Fruit fly (Drosophila melanogaster) whole organism, prepupa: ENCODE data around the gene CG4911.

Experiments used
- Blimp-1 ChIP-seq: fragments of 200-800 bp; sonication (Bioruptor generic); optimal IDR thresholded peaks from 3 replicates; lab custom pipeline; 2017; ENCODE audit warnings: missing biosample characterization, missing genetic modification characterization, mild to moderate bottlenecking, moderate library complexity, missing genetic modification reagents
- CG10631 ChIP-seq: fragments of 200-800 bp; sonication (Bioruptor generic); optimal IDR thresholded peaks from 2 replicates; lab custom pipeline; 2016; ENCODE audit warnings: missing biosample characterization, missing genetic modification characterization
- CG11762 ChIP-seq: fragments of 200-800 bp; sonication (Bioruptor generic); optimal IDR thresholded peaks from 3 replicates; lab custom pipeline; 2016; ENCODE audit warnings: missing biosample characterization, missing genetic modification characterization; ENCODE audit not compliant: insufficient read depth
- CG11902 ChIP-seq: fragments of 200-800 bp; sonication (Bioruptor generic); optimal IDR thresholded peaks from 3 replicates; lab custom pipeline; 2016; ENCODE audit warnings: missing biosample characterization, missing genetic modification characterization
- CG15336 ChIP-seq: fragments of 200-800 bp; sonication (Bioruptor generic); IDR thresholded peaks from 2 replicates; pipeline ENCODE4 v1.3.6; 2022; ENCODE audit warnings: missing biosample characterization, missing genetic modification characterization
- CG1621 ChIP-seq: fragments of 200-800 bp; sonication (Bioruptor generic); optimal IDR thresholded peaks from 3 replicates; lab custom pipeline; 2018; ENCODE audit warnings: missing biosample characterization, mild to moderate bottlenecking, missing genetic modification characterization
- CG3032 ChIP-seq: fragments of 200-800 bp; optimal IDR thresholded peaks from 2 replicates; lab custom pipeline; 2019; ENCODE audit warnings: missing biosample characterization, mild to moderate bottlenecking, missing genetic modification characterization, moderate library complexity
- CG31627 ChIP-seq: fragments of 200-800 bp; sonication (Bioruptor generic); optimal IDR thresholded peaks from 3 replicates; lab custom pipeline; 2016; ENCODE audit warnings: missing biosample characterization, missing genetic modification characterization
- CG32006 ChIP-seq: fragments of 200-800 bp; sonication (Bioruptor generic); optimal IDR thresholded peaks from 3 replicates; lab custom pipeline; 2017; ENCODE audit warnings: missing biosample characterization, mild to moderate bottlenecking, missing genetic modification characterization
- CG34406 ChIP-seq: fragments of 200-800 bp; sonication (Bioruptor generic); optimal IDR thresholded peaks from 3 replicates; lab custom pipeline; 2016; ENCODE audit warnings: missing biosample characterization, missing genetic modification characterization
- CG3919 ChIP-seq: fragments of 200-800 bp; sonication (Bioruptor generic); optimal IDR thresholded peaks from 3 replicates; lab custom pipeline; 2016; ENCODE audit warnings: missing biosample characterization, missing genetic modification characterization
- CG4318 ChIP-seq: fragments of 200-800 bp; sonication (Bioruptor generic); optimal IDR thresholded peaks from 3 replicates; lab custom pipeline; 2017; ENCODE audit warnings: missing biosample characterization, mild to moderate bottlenecking, missing genetic modification characterization
- CG6163 ChIP-seq: fragments of 200-800 bp; sonication (Bioruptor generic); IDR thresholded peaks from 3 replicates; pipeline ENCODE4 v1.3.6; 2022; ENCODE audit warnings: missing biosample characterization, missing genetic modification characterization
- CG6276 ChIP-seq: fragments of 200-800 bp; sonication (Bioruptor generic); optimal IDR thresholded peaks from 2 replicates; lab custom pipeline; 2017; ENCODE audit warnings: missing biosample characterization, mild to moderate bottlenecking, missing genetic modification characterization
- CG6792 ChIP-seq: fragments of 200-800 bp; sonication (Bioruptor generic); optimal IDR thresholded peaks from 3 replicates; lab custom pipeline; 2016; ENCODE audit warnings: missing biosample characterization, missing genetic modification characterization
- CG6808 ChIP-seq: fragments of 200-800 bp; sonication (Bioruptor generic); optimal IDR thresholded peaks from 3 replicates; lab custom pipeline; 2017; ENCODE audit warnings: missing biosample characterization, missing genetic modification characterization, mild to moderate bottlenecking, moderate library complexity, missing genetic modification reagents
- CG6854 ChIP-seq: fragments of 200-800 bp; sonication (Bioruptor generic); optimal IDR thresholded peaks from 2 replicates; lab custom pipeline; 2017; ENCODE audit warnings: missing biosample characterization, mild to moderate bottlenecking, missing genetic modification characterization
- CG7368 ChIP-seq: fragments of 200-800 bp; sonication (Bioruptor generic); optimal IDR thresholded peaks from 3 replicates; lab custom pipeline; 2016; ENCODE audit warnings: missing biosample characterization, missing genetic modification characterization
- CG8319 ChIP-seq: fragments of 200-800 bp; sonication (Bioruptor generic); optimal IDR thresholded peaks from 3 replicates; lab custom pipeline; 2016; ENCODE audit warnings: missing biosample characterization, missing genetic modification characterization
- Eip78C ChIP-seq: fragments of 200-800 bp; sonication (Bioruptor generic); peaks from one replicate; lab custom pipeline; 2016; ENCODE audit warnings: missing biosample characterization, missing genetic modification characterization
- Eip93F ChIP-seq: fragments of 200-800 bp; sonication (Bioruptor generic); optimal IDR thresholded peaks from 2 replicates; lab custom pipeline; 2016; ENCODE audit warnings: missing biosample characterization, mild to moderate bottlenecking, missing genetic modification characterization
- Ets21C ChIP-seq: fragments of 200-800 bp; sonication (Bioruptor generic); optimal IDR thresholded peaks from 3 replicates; lab custom pipeline; 2016; ENCODE audit warnings: missing biosample characterization, missing genetic modification characterization
- Ets96B ChIP-seq: fragments of 200-800 bp; optimal IDR thresholded peaks from 2 replicates; lab custom pipeline; 2019; ENCODE audit warnings: missing biosample characterization, mild to moderate bottlenecking, missing genetic modification characterization, moderate library complexity
- Gug ChIP-seq: fragments of 200-800 bp; sonication (Bioruptor generic); IDR thresholded peaks from 2 replicates; pipeline ENCODE4 v1.3.6; 2022; ENCODE audit warnings: missing biosample characterization, missing genetic modification characterization
- Hr38 ChIP-seq: sonication (Bioruptor generic); optimal IDR thresholded peaks from 2 replicates; lab custom pipeline; 2016; ENCODE audit warnings: missing biosample characterization, missing genetic modification characterization
- Hr39 ChIP-seq: fragments of 200-800 bp; sonication (Bioruptor generic); optimal IDR thresholded peaks from 2 replicates; lab custom pipeline; 2016; ENCODE audit warnings: missing biosample characterization, missing genetic modification characterization
- Hr4 ChIP-seq: fragments of 200-800 bp; sonication (Bioruptor generic); optimal IDR thresholded peaks from 3 replicates; lab custom pipeline; 2016; ENCODE audit warnings: missing biosample characterization, missing genetic modification characterization
- Lpt ChIP-seq: fragments of 200-800 bp; sonication (Bioruptor generic); optimal IDR thresholded peaks from 3 replicates; lab custom pipeline; 2016; ENCODE audit warnings: missing biosample characterization, missing genetic modification characterization
- Met ChIP-seq: fragments of 200-800 bp; sonication (Bioruptor generic); optimal IDR thresholded peaks from 3 replicates; lab custom pipeline; 2016; ENCODE audit warnings: missing biosample characterization, missing genetic modification characterization
- Smox ChIP-seq: fragments of 200-800 bp; sonication (Bioruptor generic); optimal IDR thresholded peaks from 3 replicates; lab custom pipeline; 2016; ENCODE audit warnings: missing biosample characterization, missing genetic modification characterization
- Sox102F ChIP-seq: fragments of 200-800 bp; sonication (Bioruptor generic); optimal IDR thresholded peaks from 2 replicates; lab custom pipeline; 2016; ENCODE audit warnings: missing biosample characterization, mild to moderate bottlenecking, missing genetic modification characterization
- achi ChIP-seq: fragments of 200-800 bp; sonication (Bioruptor generic); optimal IDR thresholded peaks from 3 replicates; lab custom pipeline; 2016; ENCODE audit warnings: missing biosample characterization, missing genetic modification characterization
- acj6 ChIP-seq: fragments of 200-800 bp; sonication (Bioruptor generic); optimal IDR thresholded peaks from 3 replicates; lab custom pipeline; 2016; ENCODE audit warnings: missing biosample characterization, missing genetic modification characterization
- dac ChIP-seq: fragments of 200-800 bp; sonication (Bioruptor generic); optimal IDR thresholded peaks from 2 replicates; lab custom pipeline; 2017; ENCODE audit warnings: missing biosample characterization, mild to moderate bottlenecking, missing genetic modification characterization
- dsx ChIP-seq: fragments of 200-800 bp; optimal IDR thresholded peaks from 3 replicates; lab custom pipeline; 2019; ENCODE audit warnings: missing biosample characterization, mild to moderate bottlenecking, missing genetic modification characterization, moderate library complexity; ENCODE audit not compliant: poor library complexity, severe bottlenecking
- eg ChIP-seq: fragments of 200-800 bp; sonication (Bioruptor generic); IDR thresholded peaks from 3 replicates; pipeline ENCODE4 v1.3.6; 2022; ENCODE audit warnings: missing biosample characterization, missing genetic modification characterization
- esn ChIP-seq: fragments of 200-800 bp; sonication (Bioruptor generic); optimal IDR thresholded peaks from 2 replicates; lab custom pipeline; 2016; ENCODE audit warnings: missing biosample characterization, mild to moderate bottlenecking, missing genetic modification characterization, moderate library complexity
- fd59A ChIP-seq: fragments of 200-800 bp; sonication (Bioruptor generic); optimal IDR thresholded peaks from 2 replicates; lab custom pipeline; 2017; ENCODE audit warnings: missing biosample characterization, mild to moderate bottlenecking, missing genetic modification characterization, missing genetic modification reagents
- fd85E ChIP-seq: fragments of 200-800 bp; sonication (Bioruptor generic); optimal IDR thresholded peaks from 3 replicates; lab custom pipeline; 2016; ENCODE audit warnings: missing biosample characterization, missing genetic modification characterization
- fkh ChIP-seq: fragments of 200-800 bp; sonication (Bioruptor generic); optimal IDR thresholded peaks from 3 replicates; lab custom pipeline; 2017; ENCODE audit warnings: missing biosample characterization, mild to moderate bottlenecking, missing genetic modification characterization, moderate library complexity
- lz ChIP-seq: fragments of 200-800 bp; sonication (Bioruptor generic); optimal IDR thresholded peaks from 3 replicates; lab custom pipeline; 2016; ENCODE audit warnings: missing biosample characterization, missing genetic modification characterization
- net ChIP-seq: fragments of 200-800 bp; sonication (Bioruptor generic); optimal IDR thresholded peaks from 3 replicates; lab custom pipeline; 2016; ENCODE audit warnings: missing biosample characterization, missing genetic modification characterization
- pdm3 ChIP-seq: fragments of 200-800 bp; sonication (Bioruptor generic); optimal IDR thresholded peaks from 3 replicates; lab custom pipeline; 2016; ENCODE audit warnings: missing biosample characterization, missing genetic modification characterization
- salr ChIP-seq, 2 experiments: fragments of 200-800 bp; sonication (Bioruptor generic); optimal IDR thresholded peaks; 3 replicates each; lab custom pipeline; 2016 to 2018; ENCODE audit warnings: missing biosample characterization in 2 of 2, missing genetic modification characterization in 2 of 2, mild to moderate bottlenecking in 1 of 2
- spab ChIP-seq: fragments of 200-800 bp; sonication (Bioruptor generic); optimal IDR thresholded peaks from 2 replicates; lab custom pipeline; 2017; ENCODE audit warnings: missing biosample characterization, mild to moderate bottlenecking, missing genetic modification characterization, missing genetic modification reagents
- svp ChIP-seq: fragments of 200-800 bp; sonication (Bioruptor generic); peaks from one replicate; lab custom pipeline; 2016; ENCODE audit warnings: missing biosample characterization, missing genetic modification characterization
- topi ChIP-seq: fragments of 200-800 bp; sonication (Bioruptor generic); optimal IDR thresholded peaks from 3 replicates; lab custom pipeline; 2016; ENCODE audit warnings: missing biosample characterization, missing genetic modification characterization
- vri ChIP-seq: fragments of 200-800 bp; sonication (Bioruptor generic); optimal IDR thresholded peaks from 3 replicates; lab custom pipeline; 2016; ENCODE audit warnings: missing biosample characterization, mild to moderate bottlenecking, missing genetic modification characterization

The CG4911 gene

DNA sequence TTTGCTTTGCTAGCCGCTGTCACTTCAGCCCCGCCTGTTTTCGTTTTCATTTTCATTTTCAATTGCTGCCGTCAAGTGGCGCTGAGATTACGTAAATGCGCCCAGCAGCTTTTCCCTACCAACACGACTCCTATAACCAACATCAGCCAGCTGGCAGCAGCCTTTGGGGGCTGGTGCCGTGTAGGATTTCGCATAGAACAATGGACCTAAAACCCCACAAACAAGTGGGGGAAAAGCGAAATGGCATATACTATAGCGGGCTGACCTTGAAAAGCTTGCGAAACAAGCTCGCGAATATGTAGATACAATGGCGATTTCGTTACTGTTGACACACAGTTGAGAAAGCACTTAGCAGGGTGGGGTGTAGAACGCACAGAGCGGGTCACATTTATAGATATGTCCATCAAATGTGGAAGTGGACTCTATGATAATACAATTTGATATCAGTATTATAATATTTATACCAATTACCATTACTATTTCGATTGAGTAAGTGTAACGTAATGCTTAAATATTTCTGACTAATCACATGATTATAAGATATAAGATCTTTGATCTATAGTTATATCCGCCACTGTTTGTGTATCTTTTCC, 12.8 kb downstream of the CG4911 start (continued):
- peak; percentile 5 for TF ChIP-seq Hr4 (GFP tag; lab: Kevin White, UChicago)
- no peak for TF ChIP-seq Gug
- TF ChIP-seq eg (GFP tag; lab: Robert Waterston, UW): peak; percentile 10; the same call in 1 of the 3 replicates
- TF ChIP-seq Met (GFP tag; lab: Kevin White, UChicago): no peak
- no peak for TF ChIP-seq CG11902 (GFP tag; lab: Kevin White, UChicago)
- no peak for TF ChIP-seq CG6792
- TF ChIP-seq salr (GFP tag; optimal IDR thresholded peaks at IDR 0.05; lab: Kevin White, UChicago): no peak
- no peak for TF ChIP-seq CG6276 (GFP tag; lab: Kevin White, UChicago)
- TF ChIP-seq CG1621 (tag; lab: Kevin White, UChicago): peak; percentile 2
- no peak for TF ChIP-seq Blimp-1
- no peak for TF ChIP-seq Eip93F (GFP tag; lab: Kevin White, UChicago)
- no peak for TF ChIP-seq spab
- TF ChIP-seq Hr38 (GFP tag; lab: Kevin White, UChicago): no peak
- no peak for TF ChIP-seq CG11762 (GFP tag; lab: Kevin White, UChicago)
- no peak for TF ChIP-seq Ets21C (GFP tag; lab: Kevin White, UChicago)
- no peak for TF ChIP-seq fd85E
- TF ChIP-seq CG10631 (GFP tag; lab: Kevin White, UChicago): no peak
- TF ChIP-seq CG15336 (GFP tag; lab: Robert Waterston, UW): peak; percentile 32; the same call in 1 of the 2 replicates
- TF ChIP-seq achi (GFP tag; lab: Kevin White, UChicago): peak; percentile 5
- TF ChIP-seq Ets96B (tag; lab: Kevin White, UChicago): peak; percentile 26
- TF ChIP-seq Hr39 (GFP tag; lab: Kevin White, UChicago): no peak
- TF ChIP-seq CG31627 (GFP tag; lab: Kevin White, UChicago): no peak
- peak; percentile 31 for TF ChIP-seq Eip78C (GFP tag; lab: Kevin White, UChicago)
- no peak for TF ChIP-seq net (GFP tag; lab: Kevin White, UChicago)
- no peak for TF ChIP-seq CG8319 (GFP tag; lab: Kevin White, UChicago)
- TF ChIP-seq topi (GFP tag; lab: Kevin White, UChicago): no peak
- no peak for TF ChIP-seq lz (GFP tag; lab: Kevin White, UChicago)
- TF ChIP-seq Sox102F (GFP tag; lab: Kevin White, UChicago): no peak
- no peak for TF ChIP-seq CG7368 (GFP tag; lab: Kevin White, UChicago)
- TF ChIP-seq vri (GFP tag; lab: Kevin White, UChicago): peak; percentile 76
- TF ChIP-seq CG4318 (GFP tag; lab: Kevin White, UChicago): no peak
- TF ChIP-seq fkh (GFP tag; lab: Kevin White, UChicago): peak; percentile 15
- TF ChIP-seq CG32006 (GFP tag; lab: Kevin White, UChicago): no peak
- no peak for TF ChIP-seq CG3032 (tag; lab: Kevin White, UChicago)
- TF ChIP-seq CG3919 (GFP tag; lab: Kevin White, UChicago): no peak
- no peak for TF ChIP-seq Smox (GFP tag; lab: Kevin White, UChicago)
- TF ChIP-seq dac (GFP tag; lab: Kevin White, UChicago): no peak
- TF ChIP-seq svp: no peak
- no peak for TF ChIP-seq pdm3 (GFP tag; lab: Kevin White, UChicago)
- TF ChIP-seq, all 60 proteins: peak for 17

DNA sequence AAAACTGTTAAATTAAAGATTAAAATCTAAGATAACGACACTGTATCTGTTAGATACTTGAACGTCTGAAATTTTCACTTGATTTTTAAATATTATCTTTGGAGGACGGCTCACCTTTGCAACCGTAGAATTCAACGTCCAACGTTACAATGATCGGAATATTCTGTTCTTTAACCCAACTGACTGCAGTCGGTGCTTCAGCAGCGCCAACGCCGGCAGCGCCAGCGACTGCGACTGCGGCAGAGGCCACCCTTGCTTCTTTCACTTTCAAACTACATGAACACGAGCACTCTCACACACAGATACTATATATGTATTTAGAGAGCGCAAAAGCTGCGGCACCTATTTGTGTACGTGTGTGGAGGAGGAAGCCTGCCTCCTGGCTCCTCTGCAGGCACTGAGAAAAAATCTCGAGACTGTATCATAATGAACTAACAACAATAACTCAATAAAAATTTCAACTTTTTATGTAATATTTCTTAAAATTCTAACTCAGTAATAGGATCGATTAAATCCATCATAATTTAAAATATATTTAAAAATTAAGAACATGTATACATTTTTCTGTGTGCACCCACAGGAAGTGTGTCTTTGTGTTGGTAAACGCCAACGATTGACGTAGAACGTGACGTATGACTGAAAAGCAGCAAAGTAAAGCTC, 15.0 kb downstream of the CG4911 start:
- TF ChIP-seq Ets96B (tag; lab: Kevin White, UChicago): peak; percentile 98
- peak; percentile 95 for TF ChIP-seq CG6808 (GFP tag; lab: Kevin White, UChicago)
- TF ChIP-seq CG34406 (GFP tag; lab: Kevin White, UChicago): peak; percentile 97
- peak; percentile 98 for TF ChIP-seq acj6 (GFP tag; lab: Kevin White, UChicago)
- TF ChIP-seq esn (GFP tag; lab: Kevin White, UChicago): peak; percentile 98
- peak; percentile 95 for TF ChIP-seq net (GFP tag; lab: Kevin White, UChicago)
- peak; percentile 95 for TF ChIP-seq Hr4 (GFP tag; lab: Kevin White, UChicago)
- TF ChIP-seq CG6163: peak; percentile 98
- peak; percentile 96 for TF ChIP-seq Met (GFP tag; lab: Kevin White, UChicago)
- peak; percentile 97 for TF ChIP-seq fd59A (GFP tag; lab: Kevin White, UChicago)
- peak; percentile 96 for TF ChIP-seq Gug
- TF ChIP-seq Lpt (GFP tag; lab: Kevin White, UChicago): peak; percentile 96
- peak; percentile 95 for TF ChIP-seq lz (GFP tag; lab: Kevin White, UChicago)
- peak; percentile 92 for TF ChIP-seq CG11902 (GFP tag; lab: Kevin White, UChicago)
- peak; percentile 95 for TF ChIP-seq pdm3 (GFP tag; lab: Kevin White, UChicago)
- peak; percentile 97 for TF ChIP-seq CG6792
- peak; percentile 93 for TF ChIP-seq CG6854 (GFP tag; lab: Kevin White, UChicago)
- peak; percentile 97 for TF ChIP-seq dsx (GFP tag; lab: Kevin White, UChicago)
- peak; percentile 99 for TF ChIP-seq CG3032 (tag; lab: Kevin White, UChicago)
